Worm (Caenorhabditis elegans) whole organism, L4 larva: ENCODE data around the gene T03F7.5.

Source experiments
- F37D6.2 ChIP-seq: sonication (generic microtip); optimal IDR thresholded peaks from 2 replicates; lab custom pipeline; 2016; ENCODE audit warnings: mild to moderate bottlenecking, missing genetic modification characterization, missing compliant biosample characterization
- R02D3.7 ChIP-seq: fragments of 150-350 bp; sonication (generic microtip); optimal IDR thresholded peaks from 3 replicates; lab custom pipeline; 2014; ENCODE audit warnings: missing biosample characterization, missing genetic modification characterization
- T20F7.1 ChIP-seq: fragments of 200-800 bp; sonication (Bioruptor generic); optimal IDR thresholded peaks from 2 replicates; lab custom pipeline; 2018; ENCODE audit warnings: mild to moderate bottlenecking, missing genetic modification characterization, missing compliant biosample characterization
- Y105C5A.15 ChIP-seq: fragments of 200-800 bp; sonication (Bioruptor generic); IDR thresholded peaks from 2 replicates; pipeline ENCODE4 v1.3.6; 2022; ENCODE audit warnings: missing genetic modification characterization, missing compliant biosample characterization
- ZK337.2 ChIP-seq: fragments of 200-800 bp; sonication (Bioruptor generic); IDR thresholded peaks from 2 replicates; pipeline ENCODE4 v1.3.6; 2022; ENCODE audit warnings: missing genetic modification reagents, missing genetic modification characterization, missing compliant biosample characterization
- aha-1 ChIP-seq: fragments of 150-350 bp; peaks from one replicate; lab custom pipeline; 2014; ENCODE audit warnings: missing biosample characterization, missing genetic modification characterization
- aly-2 ChIP-seq: sonication (generic microtip); optimal IDR thresholded peaks from 2 replicates; lab custom pipeline; 2018; ENCODE audit warnings: missing biosample characterization, missing genetic modification characterization
- ceh-28 ChIP-seq: fragments of 150-350 bp; optimal IDR thresholded peaks from 2 replicates; lab custom pipeline; 2014; ENCODE audit warnings: missing biosample characterization, missing genetic modification reagents, missing genetic modification characterization
- ceh-32 ChIP-seq: sonication (generic microtip); optimal IDR thresholded peaks from 2 replicates; lab custom pipeline; 2016; ENCODE audit warnings: mild to moderate bottlenecking, missing genetic modification characterization, missing compliant biosample characterization; ENCODE audit not compliant: poor library complexity
- ces-1 ChIP-seq: fragments of 150-350 bp; sonication (generic microtip); optimal IDR thresholded peaks from 4 replicates; lab custom pipeline; 2014; ENCODE audit warnings: missing biosample characterization, missing genetic modification reagents, missing genetic modification characterization
- ctbp-1 ChIP-seq: fragments of 200-800 bp; sonication (Bioruptor generic); IDR thresholded peaks from 2 replicates; pipeline ENCODE4 v1.3.6; 2022; ENCODE audit warnings: missing genetic modification reagents, missing genetic modification characterization, missing compliant biosample characterization
- daf-8 ChIP-seq: fragments of 200-800 bp; sonication (Bioruptor generic); IDR thresholded peaks from 2 replicates; pipeline ENCODE4 v1.3.6; 2022; ENCODE audit warnings: missing genetic modification characterization, missing compliant biosample characterization
- dmd-9 ChIP-seq: fragments of 200-800 bp; sonication (Bioruptor generic); IDR thresholded peaks from 2 replicates; pipeline ENCODE4 v1.3.6; 2022; ENCODE audit warnings: missing genetic modification reagents, missing genetic modification characterization, missing compliant biosample characterization
- egl-43 ChIP-seq: fragments of 200-800 bp; sonication (Bioruptor generic); IDR thresholded peaks from 2 replicates; pipeline ENCODE4 v1.3.6; 2022; ENCODE audit warnings: missing genetic modification reagents, missing genetic modification characterization, missing compliant biosample characterization
- fkh-10 ChIP-seq: fragments of 150-350 bp; optimal IDR thresholded peaks from 2 replicates; lab custom pipeline; 2014; ENCODE audit warnings: missing biosample characterization, missing genetic modification reagents, missing genetic modification characterization
- hlh-11 ChIP-seq: fragments of 200-800 bp; sonication (Bioruptor generic); optimal IDR thresholded peaks from 2 replicates; lab custom pipeline; 2018; ENCODE audit warnings: mild to moderate bottlenecking, missing genetic modification characterization, missing compliant biosample characterization
- lim-7 ChIP-seq: fragments of 200-800 bp; sonication (Bioruptor generic); IDR thresholded peaks from 2 replicates; pipeline ENCODE4 v1.3.6; 2022; ENCODE audit warnings: missing genetic modification characterization, missing compliant biosample characterization
- mdt-29 ChIP-seq: fragments of 200-800 bp; sonication (Bioruptor generic); IDR thresholded peaks from 2 replicates; pipeline ENCODE4 v1.3.6; 2022; ENCODE audit warnings: missing genetic modification reagents, missing genetic modification characterization, missing compliant biosample characterization
- mep-1 ChIP-seq: fragments of 150-350 bp; sonication (generic microtip); optimal IDR thresholded peaks from 3 replicates; lab custom pipeline; 2014; ENCODE audit warnings: missing biosample characterization, missing genetic modification characterization
- mes-2 ChIP-seq: sonication (generic microtip); optimal IDR thresholded peaks from 2 replicates; lab custom pipeline; 2016; ENCODE audit warnings: missing genotype, mild to moderate bottlenecking, missing genetic modification characterization, missing compliant biosample characterization; ENCODE audit not compliant: poor library complexity, severe bottlenecking
- nhr-25 ChIP-seq: sonication (generic microtip); optimal IDR thresholded peaks from 2 replicates; lab custom pipeline; 2017; ENCODE audit warnings: missing genetic modification characterization, mild to moderate bottlenecking, missing compliant biosample characterization, antibody characterized with exemption, moderate library complexity, borderline replicate concordance; ENCODE audit not compliant: insufficient read depth
- nhr-76 ChIP-seq: fragments of 150-350 bp; optimal IDR thresholded peaks from 2 replicates; lab custom pipeline; 2014; ENCODE audit warnings: missing biosample characterization, missing genetic modification characterization
- nhr-77 ChIP-seq: fragments of 150-350 bp; optimal IDR thresholded peaks from 2 replicates; lab custom pipeline; 2014; ENCODE audit warnings: missing biosample characterization, missing genetic modification characterization
- php-3 ChIP-seq: fragments of 200-800 bp; sonication (Bioruptor generic); IDR thresholded peaks from 2 replicates; pipeline ENCODE4 v1.3.6; 2022; ENCODE audit warnings: missing genetic modification reagents, missing genetic modification characterization, missing compliant biosample characterization
- rbr-2 ChIP-seq: sonication (generic microtip); optimal IDR thresholded peaks from 2 replicates; lab custom pipeline; 2016; ENCODE audit warnings: missing genotype, missing genetic modification characterization, missing compliant biosample characterization
- set-16 ChIP-seq: fragments of 200-800 bp; sonication (Bioruptor generic); IDR thresholded peaks from 2 replicates; pipeline ENCODE4 v1.3.6; 2022; ENCODE audit warnings: missing genetic modification reagents, missing genetic modification characterization, missing compliant biosample characterization
- spr-1 ChIP-seq: sonication (generic microtip); optimal IDR thresholded peaks from 2 replicates; lab custom pipeline; 2016; ENCODE audit warnings: mild to moderate bottlenecking, missing genetic modification characterization, missing compliant biosample characterization
- unc-62 ChIP-seq, 3 experiments: fragments of 150-350 bp in 1 of 3; sonication (generic microtip); optimal IDR thresholded peaks in 2 of 3; peaks in 1 of 3; 1 replicate in 1 of 3; 2 replicates in 2 of 3; lab custom pipeline; 2014 to 2017; ENCODE audit warnings: missing biosample characterization in 3 of 3, missing genetic modification characterization in 3 of 3, missing genetic modification reagents in 3 of 3, missing genotype in 1 of 3
- zip-11 ChIP-seq: fragments of 200-800 bp; sonication (Bioruptor generic); IDR thresholded peaks from 2 replicates; pipeline ENCODE4 v1.3.6; 2022; ENCODE audit warnings: missing genetic modification characterization, missing compliant biosample characterization
- zip-2 ChIP-seq: fragments of 150-350 bp; optimal IDR thresholded peaks from 2 replicates; lab custom pipeline; 2014; ENCODE audit warnings: missing biosample characterization, missing genetic modification characterization

T03F7.5 gene

ce11 chrV:11341913-11342312 lies 43.4 kb upstream of the T03F7.5 start, which contains the start of gene T02E9.5:
TSS of gene T02E9.5 (plus strand) at chrV:11342233.
- TF ChIP-seq zip-2 (no peak), R02D3.7 (no peak), mep-1 (tag; lab: Kevin White, UChicago) (no peak), ZK337.2 (GFP tag; lab: Robert Waterston, UW) (no peak), spr-1 (tag; lab: Kevin White, UChicago) (no peak), ces-1 (GFP tag; lab: Kevin White, UChicago) (peak; percentile 42), egl-43 (GFP tag; lab: Robert Waterston, UW) (no peak), ceh-32 (tag; lab: Kevin White, UChicago) (no peak)

DNA sequence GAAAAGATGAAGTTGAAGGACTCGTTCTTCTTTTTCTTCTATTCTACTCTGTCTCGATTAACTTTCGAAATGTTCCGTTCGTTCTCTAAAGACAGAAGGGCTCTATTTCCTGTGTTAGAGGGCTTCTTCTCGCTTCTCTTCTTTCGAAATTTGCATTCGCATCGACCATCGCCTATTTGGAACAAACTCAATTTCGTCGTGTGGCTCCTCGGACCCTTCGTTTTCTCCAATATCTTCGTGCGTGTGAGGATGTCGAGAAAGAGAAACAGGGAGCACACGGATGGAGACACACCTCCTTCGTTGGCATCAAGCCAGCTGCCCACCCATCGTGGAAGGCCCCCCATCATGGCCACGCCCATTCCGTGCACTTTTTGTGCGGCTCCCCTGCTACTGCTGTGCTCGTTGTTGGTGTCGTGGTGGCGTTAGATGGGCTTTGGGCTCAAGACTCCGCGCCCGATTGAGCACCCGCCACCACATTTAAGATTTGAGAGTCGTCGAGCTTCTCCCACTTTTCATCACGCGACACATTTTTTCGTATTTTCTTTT lies 42.7 kb upstream of the T03F7.5 start:
- 0 out of 2 replicates have a peak, but pooled peaks have one; percentile 46 for TF ChIP-seq lim-7
- TF ChIP-seq Y105C5A.15: no peak
- TF ChIP-seq egl-43 (GFP tag; lab: Robert Waterston, UW): 0 out of 2 replicates have a peak, but pooled peaks have one; percentile 29
- no peak for TF ChIP-seq mdt-29
- no peak for TF ChIP-seq dmd-9
- TF ChIP-seq ctbp-1 (GFP tag; lab: Robert Waterston, UW): peak; percentile 63; the same call in 1 of the 2 replicates
- TF ChIP-seq F37D6.2: peak; percentile 14
- TF ChIP-seq R02D3.7: no peak
- TF ChIP-seq hlh-11 (tag; lab: Kevin White, UChicago): peak; percentile 11
- TF ChIP-seq unc-62 (GFP tag; optimal IDR thresholded peaks at IDR 0.05 in 1 of 2; lab: Kevin White, UChicago): peak in 1 of 2 experiments; percentile 3
- TF ChIP-seq unc-62 (tag; optimal IDR thresholded peaks at IDR 0.05; lab: Kevin White, UChicago): no peak
- TF ChIP-seq nhr-77 (tag; lab: Kevin White, UChicago): no peak
- peak; percentile 82 for TF ChIP-seq set-16 (GFP tag; lab: Robert Waterston, UW)
- no peak for TF ChIP-seq mep-1 (tag; lab: Kevin White, UChicago)
- no peak for TF ChIP-seq nhr-25 (tag; lab: Kevin White, UChicago)
- peak; percentile 91 for TF ChIP-seq fkh-10
- peak; percentile 72 for TF ChIP-seq ces-1 (GFP tag; lab: Kevin White, UChicago)
- TF ChIP-seq mes-2 (tag; lab: Kevin White, UChicago): no peak
- TF ChIP-seq aha-1 (tag; lab: Kevin White, UChicago): peak; percentile 89
- peak; percentile 27 for TF ChIP-seq rbr-2 (tag; lab: Kevin White, UChicago)

- TF ChIP-seq nhr-25 (tag; lab: Kevin White, UChicago): no peak
- no peak for TF ChIP-seq nhr-76 (tag; lab: Kevin White, UChicago)
- no peak for TF ChIP-seq php-3 (GFP tag; lab: Robert Waterston, UW)
- TF ChIP-seq unc-62 (GFP tag; optimal IDR thresholded peaks at IDR 0.05 in 1 of 2; lab: Kevin White, UChicago): peak in 1 of 2 experiments; percentile 40
- TF ChIP-seq unc-62 (tag; optimal IDR thresholded peaks at IDR 0.05; lab: Kevin White, UChicago): no peak
Observed at ce11 chrV:11336877-11337276, 38.3 kb upstream of the T03F7.5 start.

DNA sequence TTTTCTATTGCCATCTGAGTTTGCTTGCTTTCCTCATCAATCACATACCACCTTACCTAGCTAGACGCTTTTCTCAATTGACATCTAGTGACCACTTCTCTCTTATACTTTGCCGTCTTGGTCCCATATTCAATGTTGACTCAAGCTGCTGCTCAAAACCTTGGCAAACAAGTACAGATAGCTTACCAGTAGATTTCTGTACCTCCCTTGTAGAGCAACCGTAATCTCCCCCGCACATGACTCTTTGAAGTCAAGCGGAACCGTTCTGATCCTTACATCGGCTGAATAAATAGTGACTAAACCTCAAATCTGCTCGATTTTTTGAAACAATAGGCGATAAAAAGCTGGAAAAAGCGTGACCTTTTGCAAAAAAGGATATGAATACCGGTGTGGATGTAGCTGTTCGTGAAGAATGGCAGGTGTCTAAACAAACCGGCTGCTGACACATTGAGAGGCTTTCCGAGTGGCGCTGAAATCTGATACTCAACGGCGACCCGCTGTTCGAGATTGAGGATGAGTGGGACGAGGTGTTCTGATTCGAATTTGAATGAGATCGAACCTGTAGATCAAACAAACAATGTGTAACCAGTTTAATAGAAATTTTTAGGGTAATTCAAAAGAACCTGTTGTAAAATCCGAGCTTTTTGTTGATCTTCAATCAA lies 37.4 kb upstream of the T03F7.5 start:
- TF ChIP-seq unc-62 (GFP tag; optimal IDR thresholded peaks at IDR 0.05 in 1 of 2; lab: Kevin White, UChicago): no peak
- TF ChIP-seq unc-62 (tag; optimal IDR thresholded peaks at IDR 0.05; lab: Kevin White, UChicago): no peak
- no peak for TF ChIP-seq T20F7.1 (GFP tag; lab: Kevin White, UChicago)
- TF ChIP-seq ceh-28 (tag; lab: Kevin White, UChicago): no peak
- no peak for TF ChIP-seq ces-1 (GFP tag; lab: Kevin White, UChicago)
- no peak for TF ChIP-seq zip-11 (GFP tag; lab: Robert Waterston, UW)
- no peak for TF ChIP-seq daf-8 (GFP tag; lab: Robert Waterston, UW)
- TF ChIP-seq aly-2 (tag; lab: Kevin White, UChicago): no peak
- TF ChIP-seq spr-1 (tag; lab: Kevin White, UChicago): no peak
